Worm (Caenorhabditis elegans) whole organism, late embryonic: ENCODE measurements around the gene ubc-24.

Experiments
- fkh-10 ChIP-seq: fragments of 150-350 bp; optimal IDR thresholded peaks from 2 replicates; lab custom pipeline; 2014; ENCODE audit warnings: missing biosample characterization, missing genetic modification reagents, missing genetic modification characterization
- nhr-11 ChIP-seq: fragments of 150-350 bp; optimal IDR thresholded peaks from 2 replicates; lab custom pipeline; 2014; ENCODE audit warnings: missing biosample characterization, missing genetic modification characterization
- tbx-2 ChIP-seq: sonication (generic microtip); optimal IDR thresholded peaks from 2 replicates; lab custom pipeline; 2016; ENCODE audit warnings: missing genetic modification characterization, missing compliant biosample characterization

- TF ChIP-seq nhr-11, result no peak
- TF ChIP-seq tbx-2 (tag; lab: Kevin White, UChicago), result peak; percentile 25
- no peak for TF ChIP-seq fkh-10
Measured at ce11 chrII:8412061-8412721, 6.8 kb downstream of the ubc-24 start, which contains the start of gene efl-3.
